Worm (Caenorhabditis elegans) whole organism, L4/young adult: ENCODE measurements around the gene ZK1098.3.

ENCODE experiments used
- W03F9.2 ChIP-seq: fragments of 150-350 bp; optimal IDR thresholded peaks from 2 replicates; lab custom pipeline; 2014; ENCODE audit warnings: missing biosample characterization, missing genetic modification characterization
- dao-5 ChIP-seq: sonication (generic microtip); optimal IDR thresholded peaks from 2 replicates; lab custom pipeline; 2016; ENCODE audit warnings: missing genotype, missing genetic modification characterization, moderate library complexity, missing compliant biosample characterization
- him-1 ChIP-seq: sonication (generic microtip); optimal IDR thresholded peaks from 2 replicates; lab custom pipeline; 2016; ENCODE audit warnings: missing genotype, missing genetic modification reagents, missing genetic modification characterization, missing compliant biosample characterization

DNA sequence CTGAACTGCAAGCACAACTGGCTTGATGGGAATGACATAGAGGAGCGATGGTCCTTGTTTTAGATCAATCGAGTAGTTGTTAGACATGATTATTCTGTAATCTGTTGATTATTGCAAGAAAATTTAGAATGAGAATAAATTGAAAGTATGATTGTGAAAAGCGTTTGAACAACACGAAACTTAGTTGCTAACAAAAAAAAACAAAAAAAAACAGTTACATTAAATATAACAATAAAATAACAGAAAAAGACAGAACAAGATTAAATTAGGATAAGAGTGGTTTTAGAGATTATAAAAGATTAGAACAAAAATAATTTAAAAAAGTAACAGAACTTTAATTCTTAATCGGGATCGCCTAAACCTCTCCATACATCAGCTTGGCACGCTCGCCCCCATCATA lies 24.7 kb upstream of the ZK1098.3 start, which contains the start of gene C48B4.9:
- no peak for TF ChIP-seq dao-5 (tag; lab: Kevin White, UChicago)
- no peak for TF ChIP-seq him-1
- no peak for TF ChIP-seq W03F9.2 (tag; lab: Kevin White, UChicago)
